Worm (Caenorhabditis elegans) whole organism, young adult: Measurements from ENCODE around the gene snrp-40.1.

ENCODE experiments used
- B0019.2 ChIP-seq: fragments of 200-800 bp; sonication (Bioruptor generic); conservative IDR thresholded peaks from 2 replicates; pipeline ENCODE4 v1.3.6; 2022; ENCODE audit warnings: missing genetic modification reagents, missing genetic modification characterization, missing compliant biosample characterization
- B0261.1 ChIP-seq: sonication (generic microtip); optimal IDR thresholded peaks from 2 replicates; lab custom pipeline; 2016; ENCODE audit warnings: mild to moderate bottlenecking, missing genetic modification characterization, moderate library complexity, missing compliant biosample characterization
- B0336.3 ChIP-seq: fragments of 200-800 bp; sonication (Bioruptor generic); IDR thresholded peaks from 2 replicates; pipeline ENCODE4 v1.3.6; 2022; ENCODE audit warnings: missing genetic modification characterization, missing compliant biosample characterization
- F10E7.11 ChIP-seq: sonication (generic microtip); optimal IDR thresholded peaks from 2 replicates; lab custom pipeline; 2017; ENCODE audit warnings: mild to moderate bottlenecking, missing genetic modification characterization, moderate library complexity, missing compliant biosample characterization
- F22D6.2 ChIP-seq: sonication (generic microtip); optimal IDR thresholded peaks from 2 replicates; lab custom pipeline; 2016; ENCODE audit warnings: mild to moderate bottlenecking, missing genetic modification characterization, missing compliant biosample characterization
- F23B12.7 ChIP-seq: sonication (generic microtip); optimal IDR thresholded peaks from 2 replicates; lab custom pipeline; 2017; ENCODE audit warnings: missing genetic modification characterization, mild to moderate bottlenecking, missing compliant biosample characterization, antibody characterized with exemption, moderate library complexity; ENCODE audit not compliant: insufficient read depth
- F33H1.4 ChIP-seq: fragments of 200-800 bp; sonication (Bioruptor generic); IDR thresholded peaks from 2 replicates; pipeline ENCODE4 v1.3.6; 2022; ENCODE audit warnings: missing genetic modification reagents, missing genetic modification characterization, missing compliant biosample characterization
- F39B2.1 ChIP-seq: fragments of 200-800 bp; sonication (Bioruptor generic); IDR thresholded peaks from 2 replicates; pipeline ENCODE4 v1.3.6; 2022; ENCODE audit warnings: missing genetic modification reagents, missing genetic modification characterization, missing compliant biosample characterization
- F57C9.4 ChIP-seq: sonication (generic microtip); optimal IDR thresholded peaks from 2 replicates; lab custom pipeline; 2017; ENCODE audit warnings: mild to moderate bottlenecking, missing genetic modification characterization, missing compliant biosample characterization
- Y79H2A.3 ChIP-seq: fragments of 200-800 bp; sonication (Bioruptor generic); conservative IDR thresholded peaks from 2 replicates; pipeline ENCODE4 v1.3.6; 2022; ENCODE audit warnings: missing genetic modification reagents, missing genetic modification characterization, missing compliant biosample characterization
- akir-1 ChIP-seq: fragments of 200-800 bp; sonication (Bioruptor generic); optimal IDR thresholded peaks from 2 replicates; lab custom pipeline; 2018; ENCODE audit warnings: mild to moderate bottlenecking, missing genetic modification characterization, moderate library complexity, missing compliant biosample characterization
- aptf-3 ChIP-seq: fragments of 200-800 bp; sonication (Bioruptor generic); IDR thresholded peaks from 2 replicates; pipeline ENCODE4 v1.3.6; 2022; ENCODE audit warnings: missing genetic modification characterization, missing compliant biosample characterization
- attf-5 ChIP-seq: fragments of 200-800 bp; sonication (Bioruptor generic); optimal IDR thresholded peaks from 2 replicates; lab custom pipeline; 2018; ENCODE audit warnings: mild to moderate bottlenecking, missing genetic modification characterization, missing compliant biosample characterization
- attf-6 ChIP-seq: fragments of 200-800 bp; sonication (Bioruptor generic); IDR thresholded peaks from 2 replicates; pipeline ENCODE4 v1.3.6; 2022; ENCODE audit warnings: missing genetic modification reagents, missing genetic modification characterization, missing compliant biosample characterization
- cebp-2 ChIP-seq: fragments of 200-800 bp; sonication (Bioruptor generic); IDR thresholded peaks from 2 replicates; pipeline ENCODE4 v1.3.6; 2022; ENCODE audit warnings: missing genetic modification characterization, missing compliant biosample characterization
- ceh-27 ChIP-seq: fragments of 200-800 bp; sonication (Bioruptor generic); optimal IDR thresholded peaks from 2 replicates; lab custom pipeline; 2018; ENCODE audit warnings: mild to moderate bottlenecking, missing genetic modification characterization, moderate library complexity, missing compliant biosample characterization
- dox-1 ChIP-seq: fragments of 200-800 bp; sonication (Bioruptor generic); IDR thresholded peaks from 2 replicates; pipeline ENCODE4 v1.3.6; 2022; ENCODE audit warnings: missing genetic modification reagents, missing genetic modification characterization, missing compliant biosample characterization
- dpl-1 ChIP-seq: fragments of 150-350 bp; optimal IDR thresholded peaks from 2 replicates; lab custom pipeline; 2014; ENCODE audit warnings: missing biosample characterization, missing genetic modification reagents, missing genetic modification characterization
- hsf-1 ChIP-seq: fragments of 200-800 bp; sonication (Bioruptor generic); IDR thresholded peaks from 2 replicates; pipeline ENCODE4 v1.3.6; 2022; ENCODE audit warnings: missing genetic modification reagents, missing genetic modification characterization, missing compliant biosample characterization
- lin-54 ChIP-seq: fragments of 200-800 bp; sonication (Bioruptor generic); optimal IDR thresholded peaks from 2 replicates; lab custom pipeline; 2018; ENCODE audit warnings: mild to moderate bottlenecking, missing genetic modification characterization, missing compliant biosample characterization
- madf-8 ChIP-seq: fragments of 200-800 bp; sonication (Bioruptor generic); conservative IDR thresholded peaks from 2 replicates; pipeline ENCODE4 v1.3.6; 2022; ENCODE audit warnings: missing genetic modification reagents, missing genetic modification characterization, missing compliant biosample characterization
- nfya-2 ChIP-seq: fragments of 200-800 bp; sonication (Bioruptor generic); IDR thresholded peaks from 2 replicates; pipeline ENCODE4 v1.3.6; 2022; ENCODE audit warnings: missing genetic modification reagents, missing genetic modification characterization, missing compliant biosample characterization
- nhr-80 ChIP-seq: sonication (generic microtip); optimal IDR thresholded peaks from 2 replicates; lab custom pipeline; 2016; ENCODE audit warnings: missing genetic modification characterization, missing compliant biosample characterization
- rcor-1 ChIP-seq: fragments of 200-800 bp; sonication (Bioruptor generic); IDR thresholded peaks from 2 replicates; pipeline ENCODE4 v1.3.6; 2022; ENCODE audit warnings: missing genetic modification reagents, missing genetic modification characterization, missing compliant biosample characterization
- sdz-38 ChIP-seq: sonication (generic microtip); optimal IDR thresholded peaks from 2 replicates; lab custom pipeline; 2016; ENCODE audit warnings: missing genotype, missing genetic modification characterization, missing compliant biosample characterization
- snpc-4 ChIP-seq, 5 experiments: fragments of 150-350 bp in 1 of 5; sonication (generic microtip) in 4 of 5; optimal IDR thresholded peaks; 2 replicates each; lab custom pipeline; 2014 to 2018; ENCODE audit warnings: missing genetic modification characterization in 5 of 5, missing biosample characterization in 3 of 5, antibody characterized with exemption in 2 of 5, mild to moderate bottlenecking in 2 of 5, missing compliant biosample characterization in 2 of 5, missing genotype in 2 of 5, moderate library complexity in 2 of 5, missing genetic modification reagents in 1 of 5
- somi-1 ChIP-seq: fragments of 200-800 bp; sonication (Bioruptor generic); optimal IDR thresholded peaks from 2 replicates; lab custom pipeline; 2018; ENCODE audit warnings: mild to moderate bottlenecking, missing genetic modification characterization, missing compliant biosample characterization
- tbp1 ChIP-seq: fragments of 200-800 bp; sonication (Bioruptor generic); optimal IDR thresholded peaks from 2 replicates; lab custom pipeline; 2018; ENCODE audit warnings: mild to moderate bottlenecking, missing genetic modification characterization, missing compliant biosample characterization
- zfh-2 ChIP-seq: fragments of 200-800 bp; sonication (Bioruptor generic); conservative IDR thresholded peaks from 2 replicates; pipeline ENCODE4 v1.3.6; 2022; ENCODE audit warnings: missing genetic modification reagents, missing genetic modification characterization, missing compliant biosample characterization
- zim-3 ChIP-seq: sonication (generic microtip); optimal IDR thresholded peaks from 2 replicates; lab custom pipeline; 2017; ENCODE audit warnings: mild to moderate bottlenecking, missing genetic modification characterization, moderate library complexity, missing compliant biosample characterization

Gene snrp-40.1

DNA sequence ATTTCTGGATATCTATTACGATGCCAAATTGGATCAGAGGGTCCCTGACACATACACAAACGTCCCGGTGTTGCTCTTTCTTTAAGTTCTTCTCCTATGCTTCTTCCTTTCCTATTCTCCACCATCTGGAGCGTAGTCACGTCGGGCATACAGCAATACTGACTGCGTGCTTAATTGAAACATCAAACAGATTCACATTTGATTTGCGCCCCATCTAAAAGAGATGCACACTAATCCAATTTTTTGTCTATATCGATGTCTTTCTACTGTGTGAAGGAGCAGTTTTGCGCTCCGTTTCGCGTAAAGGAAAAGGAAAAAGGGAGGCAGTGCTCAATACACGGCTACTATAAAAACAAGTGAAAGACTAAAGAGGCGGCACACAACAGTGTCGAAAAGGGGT, 29.1 kb upstream of the snrp-40.1 start:
- no peak for TF ChIP-seq hsf-1 (GFP tag; lab: Robert Waterston, UW)
- no peak for TF ChIP-seq F23B12.7 (tag; lab: Kevin White, UChicago)
- TF ChIP-seq akir-1: no peak
- TF ChIP-seq somi-1: no peak
- TF ChIP-seq dox-1 (GFP tag; lab: Robert Waterston, UW): no peak
- no peak for TF ChIP-seq F10E7.11 (tag; lab: Kevin White, UChicago)
- TF ChIP-seq zfh-2 (GFP tag; lab: Robert Waterston, UW): no peak
- TF ChIP-seq aptf-3 (GFP tag; lab: Robert Waterston, UW): no peak
- TF ChIP-seq B0261.1 (tag; lab: Kevin White, UChicago): no peak
- no peak for TF ChIP-seq B0336.3 (GFP tag; lab: Robert Waterston, UW)
- TF ChIP-seq ceh-27: no peak
- TF ChIP-seq F39B2.1: no peak
- no peak for TF ChIP-seq snpc-4 (GFP tag; optimal IDR thresholded peaks at IDR 0.05; lab: Kevin White, UChicago)
- no peak for TF ChIP-seq snpc-4 (tag; optimal IDR thresholded peaks at IDR 0.05; lab: Kevin White, UChicago)
- no peak for TF ChIP-seq zim-3 (tag; lab: Kevin White, UChicago)
- no peak for TF ChIP-seq lin-54 (GFP tag; lab: Kevin White, UChicago)
- no peak for TF ChIP-seq attf-5
- no peak for TF ChIP-seq Y79H2A.3 (GFP tag; lab: Robert Waterston, UW)
- TF ChIP-seq B0019.2 (GFP tag; lab: Robert Waterston, UW): no peak
- no peak for TF ChIP-seq attf-6

DNA sequence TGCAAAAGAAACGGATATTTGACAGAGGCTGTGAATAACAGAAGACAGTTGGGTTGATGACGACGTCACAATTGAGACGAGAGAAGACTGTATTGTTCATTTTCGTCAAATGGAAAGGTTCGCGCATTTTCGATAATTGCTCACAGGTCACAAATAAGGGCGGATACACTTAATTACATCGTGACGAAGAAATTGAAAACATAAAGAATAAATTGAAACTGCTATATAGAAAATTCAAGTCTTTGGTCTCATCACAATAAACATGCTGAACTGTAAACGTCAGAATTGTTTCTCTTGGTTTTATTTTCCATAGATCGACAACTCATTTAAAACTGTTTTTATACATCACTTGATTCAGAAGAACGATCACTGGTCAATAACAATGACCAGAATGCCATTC, 27.2 kb upstream of the snrp-40.1 start, which contains the start of gene ZK455.5:
TSS of gene ZK455.5 (minus strand) at position 101 of the 400 bp plus-strand sequence.
- no peak for TF ChIP-seq sdz-38 (tag; lab: Kevin White, UChicago)
- TF ChIP-seq dpl-1 (GFP tag; lab: Kevin White, UChicago): no peak
- TF ChIP-seq rcor-1: no peak
- TF ChIP-seq tbp1 (GFP tag; lab: Kevin White, UChicago): no peak
- TF ChIP-seq B0261.1 (tag; lab: Kevin White, UChicago): no peak
- TF ChIP-seq F22D6.2 (tag; lab: Kevin White, UChicago): no peak
- no peak for TF ChIP-seq F57C9.4 (tag; lab: Kevin White, UChicago)
- TF ChIP-seq, all 124 proteins: peak for 0

DNA sequence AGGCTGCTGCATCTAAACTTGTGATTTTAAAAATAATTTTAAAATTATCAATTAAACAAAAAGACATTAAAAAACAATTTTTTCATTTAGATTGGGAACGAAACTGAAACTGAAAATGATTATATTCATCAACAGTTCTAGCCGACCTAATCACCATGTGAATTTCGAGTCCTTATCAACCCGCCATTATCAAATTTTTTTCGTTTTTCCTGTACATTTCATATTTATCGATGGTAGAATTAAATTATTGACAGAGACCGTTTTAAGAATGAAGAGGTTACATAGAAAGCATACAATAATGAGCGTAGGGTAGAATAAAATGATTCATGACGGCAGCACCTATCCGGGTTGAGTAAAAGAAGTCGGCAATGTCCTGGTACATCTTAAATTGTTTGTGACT, 24.7 kb upstream of the snrp-40.1 start, which contains the start of gene asm-2:
TSS of gene asm-2 (minus strand) at position 12 of the 400 bp plus-strand sequence.
- TF ChIP-seq nhr-80 (tag; lab: Kevin White, UChicago) (peak; percentile 83), cebp-2 (GFP tag; lab: Robert Waterston, UW) (no peak), nfya-2 (GFP tag; lab: Robert Waterston, UW) (no peak), F33H1.4 (GFP tag; lab: Robert Waterston, UW) (no peak)

DNA sequence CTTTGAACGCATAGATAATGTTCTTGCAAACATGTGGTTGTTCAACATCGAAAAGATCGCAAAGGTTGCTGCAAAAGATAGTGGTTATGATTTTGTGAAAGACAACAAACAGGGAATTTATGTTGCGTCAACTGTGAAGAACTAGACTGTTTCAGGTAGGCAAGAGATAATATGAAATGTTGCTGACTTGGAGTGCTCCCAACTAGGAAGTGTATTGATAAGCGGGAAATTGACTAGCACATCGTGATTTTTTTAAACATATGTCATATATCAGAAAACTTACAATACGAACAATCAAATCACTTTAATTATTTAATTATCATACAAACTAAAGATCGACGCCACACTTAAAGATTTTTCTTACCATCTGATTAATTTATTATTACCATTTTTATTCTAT, 23.6 kb upstream of the snrp-40.1 start:
- peak; percentile 41 for TF ChIP-seq nhr-80 (tag; lab: Kevin White, UChicago)
- TF ChIP-seq nfya-2 (GFP tag; lab: Robert Waterston, UW): no peak

DNA sequence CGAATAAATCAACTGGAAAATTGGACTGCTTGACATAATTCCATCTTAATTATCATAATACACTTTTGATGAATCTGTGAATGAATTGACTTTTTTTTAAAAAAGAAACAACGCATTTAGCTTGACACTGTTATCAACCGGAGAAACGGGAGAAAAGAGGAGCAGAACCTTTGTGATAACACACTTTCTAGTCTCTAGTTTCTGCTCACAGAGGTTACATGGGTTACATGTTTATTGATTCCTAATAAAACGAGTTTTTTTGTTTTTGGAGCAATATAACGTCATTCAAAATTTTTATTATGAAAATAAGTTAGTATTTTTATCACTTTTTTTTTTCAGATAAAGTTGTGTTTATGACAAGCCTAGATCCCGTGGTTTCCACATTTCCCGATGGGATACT, 18.4 kb upstream of the snrp-40.1 start, which contains the start of gene hizr-1:
TSS of gene hizr-1 (plus strand) at position 340 of the 400 bp plus-strand sequence.
- TF ChIP-seq nhr-80 (tag; lab: Kevin White, UChicago) (peak; percentile 63), madf-8 (GFP tag; lab: Robert Waterston, UW) (no peak)
